Worm (Caenorhabditis elegans): ENCODE results near the gene ZC449.8.

DNA sequence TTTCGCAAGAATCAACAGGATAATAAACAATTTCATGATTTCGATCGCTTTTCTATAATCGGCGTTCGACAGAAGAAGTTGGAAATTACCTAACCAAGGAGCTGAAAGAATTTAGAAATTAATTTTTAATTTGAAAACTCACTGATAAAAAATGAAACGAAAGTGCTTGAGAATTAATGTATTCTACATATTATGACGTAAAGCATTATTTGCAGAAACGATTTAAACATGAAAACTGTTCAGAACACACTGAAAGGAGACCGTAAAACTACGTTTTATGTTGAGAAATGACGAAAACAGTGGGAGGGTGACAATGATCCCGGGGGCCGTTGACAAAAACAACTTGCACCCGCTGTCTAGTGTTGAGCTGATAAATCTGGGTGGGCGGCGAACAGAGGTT, 21.8 kb downstream of the ZC449.8 start, which contains the start of gene ZC449.5:
- TF ChIP-seq ztf-11 (tag; optimal IDR thresholded peaks at IDR 0.05) (no peak), php-3 (GFP tag; IDR thresholded peaks at IDR 0.05) (no peak), F49E8.2 (tag; optimal IDR thresholded peaks at IDR 0.05; ENCODE audit: borderline replicate concordance) (no peak), hlh-30 (tag; optimal IDR thresholded peaks at IDR 0.05; ENCODE audit: insufficient read depth) (no peak), egl-43 (GFP tag; IDR thresholded peaks at IDR 0.05) (no peak), F44E2.7 (GFP tag; IDR thresholded peaks at IDR 0.05) (no peak), jun-1 (tag; optimal IDR thresholded peaks at IDR 0.05) (no peak), snpc-4 (tag; optimal IDR thresholded peaks at IDR 0.05) (no peak), lir-3 (tag; optimal IDR thresholded peaks at IDR 0.05) (no peak), D1046.2 (GFP tag; IDR thresholded peaks at IDR 0.05) (no peak), F26F4.8 (GFP tag; conservative IDR thresholded peaks at IDR 0.05) (no peak), fos-1 (tag; optimal IDR thresholded peaks at IDR 0.05) (no peak), fkh-10 (GFP tag; optimal IDR thresholded peaks at IDR 0.05) (no peak)
